Worm (Caenorhabditis elegans) whole organism, early embryonic: ENCODE data around the gene C06B3.6.

ENCODE experiments used
- B0310.2 ChIP-seq: sonication (generic microtip); optimal IDR thresholded peaks from 2 replicates; lab custom pipeline; 2016; ENCODE audit warnings: mild to moderate bottlenecking, missing genetic modification characterization, missing compliant biosample characterization
- aly-1 ChIP-seq: sonication (generic microtip); optimal IDR thresholded peaks from 2 replicates; lab custom pipeline; 2016; ENCODE audit warnings: missing genetic modification characterization, missing compliant biosample characterization
- ama-1 ChIP-seq: fragments of 150-350 bp; optimal IDR thresholded peaks from 2 replicates; lab custom pipeline; 2014
- ceh-13 ChIP-seq: fragments of 200-800 bp; sonication (Bioruptor generic); optimal IDR thresholded peaks from 2 replicates; lab custom pipeline; 2018; ENCODE audit warnings: mild to moderate bottlenecking, missing genetic modification characterization, missing compliant biosample characterization
- ets-7 ChIP-seq: sonication (generic microtip); optimal IDR thresholded peaks from 2 replicates; lab custom pipeline; 2016; ENCODE audit warnings: missing genotype, missing genetic modification characterization, missing compliant biosample characterization
- flt-1 ChIP-seq: fragments of 200-800 bp; sonication (Bioruptor generic); IDR thresholded peaks from 2 replicates; pipeline ENCODE4 v1.3.6; 2022; ENCODE audit warnings: missing genetic modification characterization, missing compliant biosample characterization
- hmg-4 ChIP-seq: fragments of 200-800 bp; sonication (Bioruptor generic); optimal IDR thresholded peaks from 2 replicates; lab custom pipeline; 2018; ENCODE audit warnings: mild to moderate bottlenecking, missing genetic modification characterization, missing compliant biosample characterization
- pes-1 ChIP-seq: fragments of 200-800 bp; sonication (Bioruptor generic); IDR thresholded peaks from 2 replicates; pipeline ENCODE4 v1.3.6; 2022; ENCODE audit warnings: missing genetic modification reagents, missing genetic modification characterization, missing compliant biosample characterization
- scrt-1 ChIP-seq: fragments of 200-800 bp; sonication (Bioruptor generic); IDR thresholded peaks from 2 replicates; pipeline ENCODE4 v1.3.6; 2022; ENCODE audit warnings: missing genetic modification characterization, missing compliant biosample characterization
- sea-1 ChIP-seq: fragments of 200-800 bp; sonication (Bioruptor generic); conservative IDR thresholded peaks from 2 replicates; pipeline ENCODE4 v1.3.6; 2022; ENCODE audit warnings: missing genetic modification characterization, missing compliant biosample characterization
- tbx-11 ChIP-seq: fragments of 200-800 bp; sonication (Bioruptor generic); IDR thresholded peaks from 2 replicates; pipeline ENCODE4 v1.3.6; 2022; ENCODE audit warnings: missing genetic modification characterization, missing compliant biosample characterization

DNA sequence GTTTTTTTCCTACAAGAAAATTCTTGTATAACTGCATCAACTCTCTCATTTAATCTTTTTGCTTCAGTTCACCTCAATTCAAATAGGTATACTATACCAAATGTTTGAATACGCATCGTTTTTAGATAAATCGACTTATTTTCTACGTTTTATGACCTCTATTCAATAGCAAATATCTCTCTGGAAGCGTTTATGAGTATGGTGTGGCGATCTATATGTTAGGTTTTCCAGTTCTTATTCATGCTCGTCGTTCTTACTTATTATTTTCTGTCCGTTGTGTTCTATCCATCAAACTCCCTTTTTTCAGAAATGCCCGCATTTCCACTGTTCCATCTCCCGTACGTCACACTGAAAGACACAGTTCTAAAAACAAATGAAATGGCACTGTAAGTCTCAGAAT is 28.2 kb downstream of the C06B3.6 start, which contains the start of gene T22G5.3:
- no peak for TF ChIP-seq ama-1
- TF ChIP-seq tbx-11 = no peak
- TF ChIP-seq scrt-1 = no peak
- no peak for TF ChIP-seq sea-1 (GFP tag; lab: Robert Waterston, UW)
- no peak for TF ChIP-seq ets-7
- TF ChIP-seq aly-1 = no peak
- TF ChIP-seq hmg-4 (GFP tag; lab: Kevin White, UChicago) = no peak
- no peak for TF ChIP-seq B0310.2
- TF ChIP-seq pes-1 = no peak
- TF ChIP-seq ceh-13 (GFP tag; lab: Kevin White, UChicago) = no peak
- TF ChIP-seq flt-1 (GFP tag; lab: Robert Waterston, UW) = no peak
